Worm (Caenorhabditis elegans) whole organism, young adult: ENCODE data around the gene npr-17.

ENCODE experiments used
- B0261.1 ChIP-seq: sonication (generic microtip); optimal IDR thresholded peaks from 2 replicates; lab custom pipeline; 2016; ENCODE audit warnings: mild to moderate bottlenecking, missing genetic modification characterization, moderate library complexity, missing compliant biosample characterization
- B0336.3 ChIP-seq: fragments of 200-800 bp; sonication (Bioruptor generic); IDR thresholded peaks from 2 replicates; pipeline ENCODE4 v1.3.6; 2022; ENCODE audit warnings: missing genetic modification characterization, missing compliant biosample characterization
- F37B4.10 ChIP-seq: fragments of 200-800 bp; sonication (Bioruptor generic); IDR thresholded peaks from 2 replicates; pipeline ENCODE4 v1.3.6; 2022; ENCODE audit warnings: missing genetic modification characterization, missing compliant biosample characterization
- F52B5.7 ChIP-seq: sonication (generic microtip); optimal IDR thresholded peaks from 2 replicates; lab custom pipeline; 2016; ENCODE audit warnings: mild to moderate bottlenecking, missing genetic modification characterization, missing compliant biosample characterization
- F57C9.4 ChIP-seq: sonication (generic microtip); optimal IDR thresholded peaks from 2 replicates; lab custom pipeline; 2017; ENCODE audit warnings: mild to moderate bottlenecking, missing genetic modification characterization, missing compliant biosample characterization
- T07F8.4 ChIP-seq: sonication (generic microtip); optimal IDR thresholded peaks from 2 replicates; lab custom pipeline; 2016; ENCODE audit warnings: mild to moderate bottlenecking, missing genetic modification characterization, moderate library complexity, missing compliant biosample characterization
- Y53F4B.3 ChIP-seq: fragments of 200-800 bp; sonication (Bioruptor generic); IDR thresholded peaks from 2 replicates; pipeline ENCODE4 v1.3.6; 2022; ENCODE audit warnings: missing genetic modification reagents, missing genetic modification characterization, missing compliant biosample characterization
- Y67H2A.10 ChIP-seq: fragments of 200-800 bp; sonication (Bioruptor generic); conservative IDR thresholded peaks from 2 replicates; pipeline ENCODE4 v1.3.6; 2022; ENCODE audit warnings: missing genetic modification reagents, missing genetic modification characterization, missing compliant biosample characterization
- Y79H2A.3 ChIP-seq: fragments of 200-800 bp; sonication (Bioruptor generic); conservative IDR thresholded peaks from 2 replicates; pipeline ENCODE4 v1.3.6; 2022; ENCODE audit warnings: missing genetic modification reagents, missing genetic modification characterization, missing compliant biosample characterization
- ama-1 ChIP-seq, 3 experiments: fragments of 150-350 bp in 1 of 3; sonication (generic microtip) in 2 of 3; optimal IDR thresholded peaks; 2 replicates each; lab custom pipeline; 2014 to 2018; ENCODE audit warnings: missing biosample characterization in 2 of 3, missing genetic modification characterization in 2 of 3, missing genetic modification reagents in 2 of 3
- attf-6 ChIP-seq: fragments of 200-800 bp; sonication (Bioruptor generic); IDR thresholded peaks from 2 replicates; pipeline ENCODE4 v1.3.6; 2022; ENCODE audit warnings: missing genetic modification reagents, missing genetic modification characterization, missing compliant biosample characterization
- bed-1 ChIP-seq: fragments of 200-800 bp; sonication (Bioruptor generic); IDR thresholded peaks from 2 replicates; pipeline ENCODE4 v1.3.6; 2022; ENCODE audit warnings: missing genetic modification reagents, missing genetic modification characterization, missing compliant biosample characterization
- bed-2 ChIP-seq: fragments of 200-800 bp; sonication (Bioruptor generic); IDR thresholded peaks from 2 replicates; pipeline ENCODE4 v1.3.6; 2022; ENCODE audit warnings: missing genetic modification reagents, missing genetic modification characterization, missing compliant biosample characterization
- ceh-79 ChIP-seq: sonication (generic microtip); optimal IDR thresholded peaks from 2 replicates; lab custom pipeline; 2017; ENCODE audit warnings: mild to moderate bottlenecking, missing genetic modification characterization, missing compliant biosample characterization
- chd-7 ChIP-seq: sonication (generic microtip); optimal IDR thresholded peaks from 2 replicates; lab custom pipeline; 2016; ENCODE audit warnings: mild to moderate bottlenecking, missing genetic modification characterization, moderate library complexity, missing compliant biosample characterization
- dox-1 ChIP-seq: fragments of 200-800 bp; sonication (Bioruptor generic); IDR thresholded peaks from 2 replicates; pipeline ENCODE4 v1.3.6; 2022; ENCODE audit warnings: missing genetic modification reagents, missing genetic modification characterization, missing compliant biosample characterization
- dpff-1 ChIP-seq: sonication (generic microtip); optimal IDR thresholded peaks from 2 replicates; lab custom pipeline; 2017; ENCODE audit warnings: mild to moderate bottlenecking, missing genetic modification characterization, missing compliant biosample characterization
- egl-18 ChIP-seq: fragments of 200-800 bp; sonication (Bioruptor generic); IDR thresholded peaks from 2 replicates; pipeline ENCODE4 v1.3.6; 2022; ENCODE audit warnings: missing genetic modification reagents, missing genetic modification characterization, missing compliant biosample characterization
- ekl-4 ChIP-seq: fragments of 200-800 bp; sonication (Bioruptor generic); IDR thresholded peaks from 2 replicates; pipeline ENCODE4 v1.3.6; 2022; ENCODE audit warnings: missing genetic modification reagents, missing genetic modification characterization, missing compliant biosample characterization
- ets-4 ChIP-seq: fragments of 200-800 bp; sonication (Bioruptor generic); optimal IDR thresholded peaks from 2 replicates; lab custom pipeline; 2018; ENCODE audit warnings: mild to moderate bottlenecking, missing genetic modification characterization, missing compliant biosample characterization
- him-1 ChIP-seq: sonication (generic microtip); optimal IDR thresholded peaks from 2 replicates; lab custom pipeline; 2016; ENCODE audit warnings: missing genotype, missing genetic modification reagents, missing genetic modification characterization, missing compliant biosample characterization
- hlh-12 ChIP-seq: sonication (generic microtip); optimal IDR thresholded peaks from 2 replicates; lab custom pipeline; 2016; ENCODE audit warnings: missing genetic modification characterization, missing compliant biosample characterization
- hlh-26 ChIP-seq: fragments of 200-800 bp; sonication (Bioruptor generic); conservative IDR thresholded peaks from 2 replicates; pipeline ENCODE4 v1.3.6; 2022; ENCODE audit warnings: missing genetic modification reagents, missing genetic modification characterization, missing compliant biosample characterization
- hmg-20 ChIP-seq: fragments of 200-800 bp; sonication (Bioruptor generic); IDR thresholded peaks from 2 replicates; pipeline ENCODE4 v1.3.6; 2022; ENCODE audit warnings: missing genetic modification reagents, missing genetic modification characterization, missing compliant biosample characterization
- let-526 ChIP-seq: fragments of 200-800 bp; sonication (Bioruptor generic); IDR thresholded peaks from 2 replicates; pipeline ENCODE4 v1.3.6; 2022; ENCODE audit warnings: missing genetic modification reagents, missing genetic modification characterization, missing compliant biosample characterization
- let-607 ChIP-seq, 2 experiments: fragments of 200-800 bp in 1 of 2; sonication (Bioruptor generic) in 1 of 2; sonication (generic microtip) in 1 of 2; optimal IDR thresholded peaks; 2 replicates each; lab custom pipeline; 2016 to 2018; ENCODE audit warnings: mild to moderate bottlenecking in 2 of 2, missing compliant biosample characterization in 2 of 2, missing genetic modification characterization in 2 of 2, moderate library complexity in 2 of 2, missing genotype in 1 of 2
- lin-54 ChIP-seq: fragments of 200-800 bp; sonication (Bioruptor generic); optimal IDR thresholded peaks from 2 replicates; lab custom pipeline; 2018; ENCODE audit warnings: mild to moderate bottlenecking, missing genetic modification characterization, missing compliant biosample characterization
- lsl-1 ChIP-seq: fragments of 200-800 bp; sonication (Bioruptor generic); optimal IDR thresholded peaks from 2 replicates; lab custom pipeline; 2018; ENCODE audit warnings: mild to moderate bottlenecking, missing genetic modification characterization, moderate library complexity, missing compliant biosample characterization
- lsy-27 ChIP-seq: sonication (generic microtip); optimal IDR thresholded peaks from 2 replicates; lab custom pipeline; 2017; ENCODE audit warnings: missing genetic modification characterization, mild to moderate bottlenecking, missing compliant biosample characterization, antibody characterized with exemption, missing genotype, borderline replicate concordance; ENCODE audit not compliant: insufficient read depth
- mcd-1 ChIP-seq: fragments of 200-800 bp; sonication (Bioruptor generic); IDR thresholded peaks from 2 replicates; pipeline ENCODE4 v1.3.6; 2022; ENCODE audit warnings: missing genetic modification reagents, missing genetic modification characterization, missing compliant biosample characterization
- mes-4 ChIP-seq: sonication (generic microtip); optimal IDR thresholded peaks from 2 replicates; lab custom pipeline; 2016; ENCODE audit warnings: missing genotype, missing genetic modification characterization, missing compliant biosample characterization
- mxl-1 ChIP-seq: sonication (generic microtip); optimal IDR thresholded peaks from 2 replicates; lab custom pipeline; 2016; ENCODE audit warnings: missing genetic modification characterization, missing compliant biosample characterization
- nfya-1 ChIP-seq: sonication (generic microtip); optimal IDR thresholded peaks from 2 replicates; lab custom pipeline; 2017; ENCODE audit warnings: antibody characterized with exemption, missing compliant biosample characterization, missing genetic modification characterization, borderline replicate concordance; ENCODE audit not compliant: insufficient read depth
- nhr-179 ChIP-seq: sonication (generic microtip); optimal IDR thresholded peaks from 2 replicates; lab custom pipeline; 2016; ENCODE audit warnings: mild to moderate bottlenecking, missing genetic modification characterization, missing compliant biosample characterization
- nhr-27 ChIP-seq: fragments of 200-800 bp; sonication (Bioruptor generic); optimal IDR thresholded peaks from 2 replicates; lab custom pipeline; 2018; ENCODE audit warnings: mild to moderate bottlenecking, missing genetic modification characterization, moderate library complexity, missing compliant biosample characterization
- nhr-80 ChIP-seq: sonication (generic microtip); optimal IDR thresholded peaks from 2 replicates; lab custom pipeline; 2016; ENCODE audit warnings: missing genetic modification characterization, missing compliant biosample characterization
- nhr-90 ChIP-seq: sonication (generic microtip); optimal IDR thresholded peaks from 2 replicates; lab custom pipeline; 2016; ENCODE audit warnings: missing genotype, mild to moderate bottlenecking, missing genetic modification characterization, missing compliant biosample characterization
- pbrm-1 ChIP-seq: fragments of 200-800 bp; sonication (Bioruptor generic); IDR thresholded peaks from 2 replicates; pipeline ENCODE4 v1.3.6; 2022; ENCODE audit warnings: missing genetic modification reagents, missing genetic modification characterization, missing compliant biosample characterization
- pha-4 ChIP-seq: fragments of 150-350 bp; sonication (generic microtip); optimal IDR thresholded peaks from 2 replicates; lab custom pipeline; 2014; ENCODE audit warnings: missing biosample characterization, missing genetic modification reagents, missing genetic modification characterization
- rcor-1 ChIP-seq: fragments of 200-800 bp; sonication (Bioruptor generic); IDR thresholded peaks from 2 replicates; pipeline ENCODE4 v1.3.6; 2022; ENCODE audit warnings: missing genetic modification reagents, missing genetic modification characterization, missing compliant biosample characterization
- sea-2 ChIP-seq: fragments of 200-800 bp; sonication (Bioruptor generic); IDR thresholded peaks from 2 replicates; pipeline ENCODE4 v1.3.6; 2022; ENCODE audit warnings: missing genetic modification characterization, missing compliant biosample characterization
- snpc-4 ChIP-seq, 5 experiments: fragments of 150-350 bp in 1 of 5; sonication (generic microtip) in 4 of 5; optimal IDR thresholded peaks; 2 replicates each; lab custom pipeline; 2014 to 2018; ENCODE audit warnings: missing genetic modification characterization in 5 of 5, missing biosample characterization in 3 of 5, antibody characterized with exemption in 2 of 5, mild to moderate bottlenecking in 2 of 5, missing compliant biosample characterization in 2 of 5, missing genotype in 2 of 5, moderate library complexity in 2 of 5, missing genetic modification reagents in 1 of 5
- tbp1 ChIP-seq: fragments of 200-800 bp; sonication (Bioruptor generic); optimal IDR thresholded peaks from 2 replicates; lab custom pipeline; 2018; ENCODE audit warnings: mild to moderate bottlenecking, missing genetic modification characterization, missing compliant biosample characterization
- unc-62 ChIP-seq: fragments of 150-350 bp; optimal IDR thresholded peaks from 2 replicates; lab custom pipeline; 2014; ENCODE audit warnings: missing biosample characterization, missing genetic modification reagents, missing genetic modification characterization
- zfh-2 ChIP-seq: fragments of 200-800 bp; sonication (Bioruptor generic); conservative IDR thresholded peaks from 2 replicates; pipeline ENCODE4 v1.3.6; 2022; ENCODE audit warnings: missing genetic modification reagents, missing genetic modification characterization, missing compliant biosample characterization
- ztf-18 ChIP-seq: sonication (generic microtip); optimal IDR thresholded peaks from 2 replicates; lab custom pipeline; 2016; ENCODE audit warnings: missing genotype, mild to moderate bottlenecking, missing genetic modification characterization, missing compliant biosample characterization
- ztf-22 ChIP-seq: fragments of 200-800 bp; sonication (Bioruptor generic); optimal IDR thresholded peaks from 2 replicates; lab custom pipeline; 2018; ENCODE audit warnings: mild to moderate bottlenecking, missing genetic modification characterization, moderate library complexity, missing compliant biosample characterization
- ztf-25 ChIP-seq: fragments of 200-800 bp; sonication (Bioruptor generic); IDR thresholded peaks from 2 replicates; pipeline ENCODE4 v1.3.6; 2022; ENCODE audit warnings: missing genetic modification reagents, missing genetic modification characterization, missing compliant biosample characterization

npr-17 gene

DNA sequence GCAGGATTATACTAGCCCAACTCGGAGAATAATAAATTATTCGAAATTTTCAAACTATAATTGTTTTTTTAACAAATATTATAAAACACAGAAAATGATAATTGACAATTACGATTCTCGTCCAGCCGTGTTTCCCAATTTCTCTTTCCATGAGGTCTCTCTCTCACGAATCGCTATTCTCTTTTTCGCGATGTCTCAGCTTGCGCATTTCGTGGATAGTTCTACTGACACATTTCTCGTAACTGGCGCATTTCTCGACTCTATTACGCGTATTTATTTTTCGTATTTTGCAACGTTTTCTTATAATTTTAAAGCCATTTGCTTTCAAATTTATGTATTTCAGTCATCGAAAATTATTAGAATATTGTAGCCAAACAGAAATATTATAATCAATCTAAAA is 47.5 kb upstream of the npr-17 start (continued):
- TF ChIP-seq let-607 (tag; optimal IDR thresholded peaks at IDR 0.05; lab: Kevin White, UChicago): peak; percentile 84 to 91
- TF ChIP-seq Y67H2A.10 (GFP tag; lab: Robert Waterston, UW): peak; percentile 98
- TF ChIP-seq chd-7 (tag; lab: Kevin White, UChicago): peak; percentile 95
- TF ChIP-seq T07F8.4 (tag; lab: Kevin White, UChicago): peak; percentile 96
- TF ChIP-seq lsl-1 (GFP tag; lab: Kevin White, UChicago): peak; percentile 91
- TF ChIP-seq tbp1 (GFP tag; lab: Kevin White, UChicago): peak; percentile 80
- TF ChIP-seq F52B5.7 (tag; lab: Kevin White, UChicago): no peak
- TF ChIP-seq ztf-22: peak; percentile 93
- TF ChIP-seq nhr-80 (tag; lab: Kevin White, UChicago): peak; percentile 99
- TF ChIP-seq snpc-4 (GFP tag; optimal IDR thresholded peaks at IDR 0.05; lab: Kevin White, UChicago): peak; percentile 83
- TF ChIP-seq snpc-4 (tag; optimal IDR thresholded peaks at IDR 0.05; lab: Kevin White, UChicago): peak; percentile 86 to 90 (median 89)
- no peak for TF ChIP-seq sea-2 (GFP tag; lab: Robert Waterston, UW)
- TF ChIP-seq hlh-12 (tag; lab: Kevin White, UChicago): peak; percentile 24
- TF ChIP-seq rcor-1: peak; percentile 97
- peak; percentile 88; the same call in 1 of the 2 replicates for TF ChIP-seq F37B4.10 (GFP tag; lab: Robert Waterston, UW)
- TF ChIP-seq mxl-1: peak; percentile 92
- TF ChIP-seq nfya-1 (tag; lab: Kevin White, UChicago): no peak
- peak; percentile 99 for TF ChIP-seq let-526 (GFP tag; lab: Robert Waterston, UW)
- TF ChIP-seq ets-4: peak; percentile 74
- peak; percentile 51 for TF ChIP-seq ceh-79
- peak; percentile 51 for TF ChIP-seq B0261.1 (tag; lab: Kevin White, UChicago)
- peak; percentile 71 for TF ChIP-seq unc-62
- TF ChIP-seq lsy-27: peak; percentile 37
- peak; percentile 69; the same call in 1 of the 2 replicates for TF ChIP-seq egl-18 (GFP tag; lab: Robert Waterston, UW)
- TF ChIP-seq nhr-90: peak; percentile 96
- TF ChIP-seq pha-4 (tag; lab: Kevin White, UChicago): peak; percentile 95
- TF ChIP-seq F57C9.4 (tag; lab: Kevin White, UChicago): peak; percentile 47
- peak; percentile 98 for TF ChIP-seq pbrm-1 (GFP tag; lab: Robert Waterston, UW)
- TF ChIP-seq attf-6 (GFP tag; lab: Robert Waterston, UW): peak; percentile 82
- TF ChIP-seq ztf-18: peak; percentile 100
- TF ChIP-seq mcd-1 (GFP tag; lab: Robert Waterston, UW): peak; percentile 93
- peak; percentile 99 for TF ChIP-seq dox-1
- peak; percentile 98 for TF ChIP-seq Y79H2A.3 (GFP tag; lab: Robert Waterston, UW)
- peak; percentile 81 for TF ChIP-seq hmg-20
- peak; percentile 96 for TF ChIP-seq lin-54 (GFP tag; lab: Kevin White, UChicago)
- TF ChIP-seq ama-1 (optimal IDR thresholded peaks at IDR 0.05; lab: Kevin White, UChicago): no peak
- no peak for TF ChIP-seq ama-1 (GFP tag; optimal IDR thresholded peaks at IDR 0.05; lab: Kevin White, UChicago)
- TF ChIP-seq him-1: peak; percentile 89
- peak; percentile 100 for TF ChIP-seq ztf-25 (GFP tag; lab: Robert Waterston, UW)
- no peak for TF ChIP-seq dpff-1 (tag; lab: Kevin White, UChicago)
- TF ChIP-seq B0336.3 (GFP tag; lab: Robert Waterston, UW): peak; percentile 90; the same call in 1 of the 2 replicates
- TF ChIP-seq bed-2 (GFP tag; lab: Robert Waterston, UW): peak; percentile 99
- TF ChIP-seq nhr-27 (tag; lab: Kevin White, UChicago): no peak
- TF ChIP-seq Y53F4B.3: peak; percentile 96
- peak; percentile 93 for TF ChIP-seq ekl-4 (GFP tag; lab: Robert Waterston, UW)
- TF ChIP-seq hlh-26 (GFP tag; lab: Robert Waterston, UW): no peak
- no peak for TF ChIP-seq zfh-2 (GFP tag; lab: Robert Waterston, UW)
- no peak for TF ChIP-seq nhr-179 (tag; lab: Kevin White, UChicago)
- no peak for TF ChIP-seq bed-1 (GFP tag; lab: Robert Waterston, UW)
- peak; percentile 52 for TF ChIP-seq mes-4
